Worm (Caenorhabditis elegans) whole organism, L1 larva: ENCODE results near the gene pccb-1.
A peak's percentile ranks its signal among the peaks of the same experiment; 100 is the strongest.

Source experiments
- Y116A8C.19 ChIP-seq: sonication (generic microtip); optimal IDR thresholded peaks from 2 replicates; lab custom pipeline; 2016; ENCODE audit warnings: missing compliant biosample characterization, missing genetic modification characterization, borderline replicate concordance
- aha-1 ChIP-seq: fragments of 150-350 bp; optimal IDR thresholded peaks from 2 replicates; lab custom pipeline; 2014; ENCODE audit warnings: missing biosample characterization, missing genetic modification characterization
- blmp-1 ChIP-seq: fragments of 150-350 bp; optimal IDR thresholded peaks from 2 replicates; lab custom pipeline; 2014; ENCODE audit warnings: missing biosample characterization, missing genetic modification characterization
- ceh-63 ChIP-seq: fragments of 200-800 bp; sonication (Bioruptor generic); optimal IDR thresholded peaks from 2 replicates; lab custom pipeline; 2018; ENCODE audit warnings: mild to moderate bottlenecking, missing genetic modification characterization, missing compliant biosample characterization
- ceh-90 ChIP-seq: sonication (generic microtip); optimal IDR thresholded peaks from 2 replicates; lab custom pipeline; 2016; ENCODE audit warnings: missing genetic modification characterization, missing compliant biosample characterization
- efl-1 ChIP-seq, 4 experiments: fragments of 150-350 bp; optimal IDR thresholded peaks in 3 of 4; peaks in 1 of 4; 1 replicate in 1 of 4; 2 replicates in 3 of 4; lab custom pipeline; 2014; ENCODE audit warnings: missing biosample characterization in 2 of 4, missing genetic modification characterization in 2 of 4, missing genetic modification reagents in 2 of 4
- egl-13 ChIP-seq: sonication (generic microtip); optimal IDR thresholded peaks from 2 replicates; lab custom pipeline; 2016; ENCODE audit warnings: missing genotype, missing genetic modification reagents, missing genetic modification characterization, missing compliant biosample characterization
- elt-2 ChIP-seq: sonication (generic microtip); optimal IDR thresholded peaks from 2 replicates; lab custom pipeline; 2016; ENCODE audit warnings: missing genetic modification characterization, mild to moderate bottlenecking, inconsistent platforms, missing compliant biosample characterization, missing genetic modification reagents
- elt-3 ChIP-seq, 6 experiments: fragments of 150-350 bp in 1 of 6; sonication (generic microtip); optimal IDR thresholded peaks; 2 replicates each; lab custom pipeline; 2017 to 2018; ENCODE audit warnings: missing biosample characterization in 6 of 6, missing genetic modification characterization in 6 of 6, inconsistent platforms in 1 of 6
- fkh-4 ChIP-seq: sonication (generic microtip); optimal IDR thresholded peaks from 2 replicates; lab custom pipeline; 2016; ENCODE audit warnings: missing compliant biosample characterization, missing genetic modification characterization, borderline replicate concordance
- lin-14 ChIP-seq: fragments of 200-800 bp; sonication (Bioruptor generic); optimal IDR thresholded peaks from 2 replicates; lab custom pipeline; 2018; ENCODE audit warnings: mild to moderate bottlenecking, missing genetic modification characterization, moderate library complexity, missing compliant biosample characterization
- lin-35 ChIP-seq, 2 experiments: fragments of 150-350 bp; optimal IDR thresholded peaks; 2 replicates each; lab custom pipeline; 2014; ENCODE audit warnings: missing biosample characterization in 2 of 2, missing genetic modification characterization in 2 of 2, missing genetic modification reagents in 2 of 2
- lin-39 ChIP-seq: fragments of 150-350 bp; optimal IDR thresholded peaks from 2 replicates; lab custom pipeline; 2014; ENCODE audit warnings: missing biosample characterization, missing genetic modification reagents, missing genetic modification characterization
- lir-3 ChIP-seq: sonication (generic microtip); optimal IDR thresholded peaks from 2 replicates; lab custom pipeline; 2016; ENCODE audit warnings: mild to moderate bottlenecking, missing genetic modification characterization, moderate library complexity, missing compliant biosample characterization; ENCODE audit not compliant: poor library complexity
- lsy-2 ChIP-seq, 2 experiments: fragments of 150-350 bp; optimal IDR thresholded peaks; 2 replicates each; lab custom pipeline; 2014; ENCODE audit warnings: missing biosample characterization in 2 of 2, missing genetic modification characterization in 2 of 2
- mab-9 ChIP-seq: fragments of 200-800 bp; sonication (Bioruptor generic); IDR thresholded peaks from 2 replicates; pipeline ENCODE4 v1.3.6; 2022; ENCODE audit warnings: missing genetic modification reagents, missing genetic modification characterization, missing compliant biosample characterization
- mdl-1 ChIP-seq, 2 experiments: fragments of 150-350 bp; optimal IDR thresholded peaks; 2 replicates each; lab custom pipeline; 2014 to 2017; ENCODE audit warnings: missing biosample characterization in 2 of 2, missing genetic modification characterization in 2 of 2, inconsistent platforms in 1 of 2
- mep-1 ChIP-seq: fragments of 150-350 bp; optimal IDR thresholded peaks from 2 replicates; lab custom pipeline; 2014; ENCODE audit warnings: missing biosample characterization, missing genetic modification characterization
- nhr-11 ChIP-seq: fragments of 150-350 bp; optimal IDR thresholded peaks from 2 replicates; lab custom pipeline; 2014; ENCODE audit warnings: missing biosample characterization, missing genetic modification characterization
- nhr-12 ChIP-seq: sonication (generic microtip); optimal IDR thresholded peaks from 2 replicates; lab custom pipeline; 2017; ENCODE audit warnings: missing biosample characterization, missing genetic modification characterization
- nhr-19 ChIP-seq: fragments of 200-800 bp; sonication (Bioruptor generic); conservative IDR thresholded peaks from 2 replicates; pipeline ENCODE4 v1.3.6; 2022; ENCODE audit warnings: missing genetic modification characterization, missing compliant biosample characterization
- nhr-20 ChIP-seq: sonication (generic microtip); optimal IDR thresholded peaks from 2 replicates; lab custom pipeline; 2016; ENCODE audit warnings: mild to moderate bottlenecking, missing genetic modification characterization, missing compliant biosample characterization
- nhr-47 ChIP-seq: sonication (generic microtip); optimal IDR thresholded peaks from 2 replicates; lab custom pipeline; 2016; ENCODE audit warnings: mild to moderate bottlenecking, missing genetic modification characterization, moderate library complexity, missing compliant biosample characterization
- nhr-71 ChIP-seq: sonication (generic microtip); optimal IDR thresholded peaks from 2 replicates; lab custom pipeline; 2016; ENCODE audit warnings: mild to moderate bottlenecking, missing genetic modification characterization, moderate library complexity, missing compliant biosample characterization
- nhr-85 ChIP-seq: sonication (generic microtip); peaks from one replicate; lab custom pipeline; 2016; ENCODE audit warnings: missing genetic modification characterization, inconsistent platforms, missing compliant biosample characterization
- pag-3 ChIP-seq: sonication (generic microtip); optimal IDR thresholded peaks from 2 replicates; lab custom pipeline; 2017; ENCODE audit warnings: missing genetic modification characterization, mild to moderate bottlenecking, missing compliant biosample characterization, antibody characterized with exemption, borderline replicate concordance; ENCODE audit not compliant: insufficient read depth
- pax-3 ChIP-seq: fragments of 200-800 bp; sonication (Bioruptor generic); optimal IDR thresholded peaks from 2 replicates; lab custom pipeline; 2018; ENCODE audit warnings: mild to moderate bottlenecking, missing genetic modification characterization, moderate library complexity, missing compliant biosample characterization
- pqm-1 ChIP-seq: sonication (generic microtip); optimal IDR thresholded peaks from 3 replicates; lab custom pipeline; 2017; ENCODE audit warnings: missing biosample characterization, missing genetic modification characterization
- rnt-1 ChIP-seq: sonication (generic microtip); optimal IDR thresholded peaks from 2 replicates; lab custom pipeline; 2016; ENCODE audit warnings: mild to moderate bottlenecking, missing genetic modification characterization, moderate library complexity, missing compliant biosample characterization
- skn-1 ChIP-seq: fragments of 150-350 bp; optimal IDR thresholded peaks from 2 replicates; lab custom pipeline; 2014; ENCODE audit warnings: missing biosample characterization, missing genetic modification characterization
- snu-23 ChIP-seq: sonication (generic microtip); optimal IDR thresholded peaks from 2 replicates; lab custom pipeline; 2016; ENCODE audit warnings: missing genetic modification characterization, missing compliant biosample characterization
- swsn-7 ChIP-seq: sonication (generic microtip); optimal IDR thresholded peaks from 2 replicates; lab custom pipeline; 2016; ENCODE audit warnings: missing genetic modification characterization, missing compliant biosample characterization
- tbx-2 ChIP-seq: sonication (generic microtip); optimal IDR thresholded peaks from 2 replicates; lab custom pipeline; 2016; ENCODE audit warnings: missing genetic modification characterization, missing compliant biosample characterization
- tlp-1 ChIP-seq: fragments of 150-350 bp; optimal IDR thresholded peaks from 2 replicates; lab custom pipeline; 2014; ENCODE audit warnings: missing biosample characterization, missing genetic modification characterization
- unc-130 ChIP-seq: fragments of 150-350 bp; optimal IDR thresholded peaks from 2 replicates; lab custom pipeline; 2017; ENCODE audit warnings: missing biosample characterization, missing genetic modification characterization, inconsistent platforms
- unc-62 ChIP-seq: fragments of 150-350 bp; optimal IDR thresholded peaks from 2 replicates; lab custom pipeline; 2014; ENCODE audit warnings: missing biosample characterization, missing genetic modification reagents, missing genetic modification characterization
- unc-98 ChIP-seq: fragments of 200-800 bp; sonication (Bioruptor generic); IDR thresholded peaks from 2 replicates; pipeline ENCODE4 v1.3.6; 2022; ENCODE audit warnings: missing genetic modification characterization, missing compliant biosample characterization
- xbp-1 ChIP-seq: sonication (generic microtip); optimal IDR thresholded peaks from 2 replicates; lab custom pipeline; 2016; ENCODE audit warnings: missing genetic modification characterization, missing compliant biosample characterization
- ztf-4 ChIP-seq: fragments of 150-350 bp; optimal IDR thresholded peaks from 2 replicates; lab custom pipeline; 2014; ENCODE audit warnings: missing biosample characterization, missing genetic modification characterization

The pccb-1 gene

DNA sequence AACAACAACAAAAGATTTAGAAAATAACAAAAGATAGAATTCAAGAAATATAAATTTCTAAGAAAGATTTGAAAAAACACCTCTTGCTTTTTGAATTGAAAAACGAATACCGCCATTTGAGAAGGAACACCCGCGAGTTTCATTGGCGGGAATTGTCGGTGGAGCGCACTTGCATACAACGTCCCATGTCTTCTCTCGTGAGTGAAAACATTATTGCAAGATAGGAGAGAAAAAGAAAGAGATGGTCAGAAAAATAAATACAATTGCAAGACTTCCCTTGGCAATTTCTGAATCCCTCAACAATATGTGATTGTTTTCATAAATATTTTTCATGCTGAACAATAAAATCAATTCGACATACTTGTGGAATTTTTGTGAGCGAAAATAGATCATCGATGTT lies 16.8 kb downstream of the pccb-1 start, which contains the start of gene K10B3.5 (continued):
- TF ChIP-seq ceh-90 (tag; lab: Kevin White, UChicago) (no peak), skn-1 (tag; lab: Kevin White, UChicago) (peak; percentile 48), efl-1 (optimal IDR thresholded peaks at IDR 0.05; lab: Kevin White, UChicago) (peak; percentile 63 to 86), efl-1 (GFP tag; optimal IDR thresholded peaks at IDR 0.05 in 1 of 2; lab: Kevin White, UChicago) (peak; percentile 76 to 94), mep-1 (tag; lab: Kevin White, UChicago) (peak; percentile 82)

DNA sequence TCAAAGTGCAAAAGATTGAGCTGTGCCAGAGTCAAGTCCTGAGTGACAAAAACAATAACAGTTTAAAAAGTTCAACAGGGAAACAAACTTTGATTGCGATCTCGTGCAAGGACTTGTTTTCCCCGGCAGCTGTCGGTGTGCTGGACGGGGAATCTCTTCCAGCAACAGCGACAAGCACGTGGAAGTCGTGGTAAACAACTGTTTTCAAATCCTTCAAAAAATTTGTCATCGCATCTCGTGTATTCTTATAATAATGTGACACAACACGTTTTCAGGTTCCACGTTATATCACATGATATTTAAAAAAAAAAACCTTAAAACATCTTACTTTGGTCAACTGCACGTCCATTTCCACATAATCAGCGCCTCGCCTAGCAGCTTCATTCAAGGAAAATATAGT lies 19.3 kb downstream of the pccb-1 start:
- TF ChIP-seq unc-98 (GFP tag; lab: Robert Waterston, UW) = peak; percentile 17; the same call in 1 of the 2 replicates
- no peak for TF ChIP-seq pag-3
- no peak for TF ChIP-seq efl-1 (optimal IDR thresholded peaks at IDR 0.05; lab: Kevin White, UChicago)
- peak in 1 of 2 experiments; percentile 88 for TF ChIP-seq efl-1 (GFP tag; optimal IDR thresholded peaks at IDR 0.05 in 1 of 2; lab: Kevin White, UChicago)
- peak; percentile 32 for TF ChIP-seq nhr-47 (tag; lab: Kevin White, UChicago)
- peak; percentile 84 for TF ChIP-seq rnt-1 (tag; lab: Kevin White, UChicago)
- TF ChIP-seq snu-23 = peak; percentile 38
- peak; percentile 76 for TF ChIP-seq nhr-19 (GFP tag; lab: Robert Waterston, UW)
- TF ChIP-seq blmp-1 (tag; lab: Kevin White, UChicago) = no peak
- TF ChIP-seq elt-3 (tag; optimal IDR thresholded peaks at IDR 0.05; lab: Kevin White, UChicago) = no peak
- TF ChIP-seq tlp-1 (tag; lab: Kevin White, UChicago) = no peak
- TF ChIP-seq xbp-1 (tag; lab: Kevin White, UChicago) = no peak
- TF ChIP-seq unc-130 (tag; lab: Kevin White, UChicago) = peak; percentile 89
- no peak for TF ChIP-seq pqm-1 (tag; lab: Kevin White, UChicago)
- peak in 1 of 2 experiments; percentile 79 for TF ChIP-seq mdl-1 (tag; optimal IDR thresholded peaks at IDR 0.05; lab: Kevin White, UChicago)
- peak; percentile 44 for TF ChIP-seq ztf-4
- no peak for TF ChIP-seq unc-62 (GFP tag; lab: Kevin White, UChicago)
- TF ChIP-seq nhr-11 (tag; lab: Kevin White, UChicago) = no peak
- no peak for TF ChIP-seq pax-3 (tag; lab: Kevin White, UChicago)
- peak; percentile 33 to 59 for TF ChIP-seq lsy-2 (tag; optimal IDR thresholded peaks at IDR 0.05; lab: Kevin White, UChicago)
- no peak for TF ChIP-seq nhr-12 (tag; lab: Kevin White, UChicago)
- peak; percentile 5 for TF ChIP-seq swsn-7 (tag; lab: Kevin White, UChicago)
- TF ChIP-seq tbx-2 (tag; lab: Kevin White, UChicago) = peak; percentile 33
- peak; percentile 81 for TF ChIP-seq nhr-71 (tag; lab: Kevin White, UChicago)
- peak; percentile 55 for TF ChIP-seq lir-3 (tag; lab: Kevin White, UChicago)
- TF ChIP-seq lin-14 (GFP tag; lab: Kevin White, UChicago) = peak; percentile 81
- peak; percentile 7 to 16 for TF ChIP-seq lin-35 (GFP tag; optimal IDR thresholded peaks at IDR 0.05; lab: Kevin White, UChicago)
- TF ChIP-seq lin-39 (tag; lab: Kevin White, UChicago) = no peak
- TF ChIP-seq fkh-4 (tag; lab: Kevin White, UChicago) = no peak
- no peak for TF ChIP-seq Y116A8C.19 (tag; lab: Kevin White, UChicago)
- TF ChIP-seq aha-1 (tag; lab: Kevin White, UChicago) = no peak
- TF ChIP-seq nhr-20 = peak; percentile 54
- TF ChIP-seq mab-9 (GFP tag; lab: Robert Waterston, UW) = no peak

DNA sequence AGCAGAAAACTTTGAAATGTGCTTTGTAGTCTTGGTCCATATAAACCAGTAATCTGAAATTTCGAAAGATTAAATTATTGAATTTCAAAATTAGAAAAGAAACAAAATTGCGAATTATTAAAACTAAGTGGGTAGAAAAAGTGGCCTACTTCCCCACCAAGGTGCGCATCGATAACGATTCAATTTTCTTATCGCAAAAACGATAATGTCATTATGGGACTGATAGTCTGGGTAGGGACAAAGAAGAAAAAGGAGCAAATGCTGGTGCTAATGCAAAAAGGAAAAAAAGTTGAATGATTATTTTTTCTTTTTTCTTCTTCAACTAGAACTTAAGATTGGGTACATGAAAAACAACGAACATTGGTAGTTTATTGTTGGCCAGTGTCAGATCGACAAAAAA lies 21.2 kb downstream of the pccb-1 start, which contains the start of gene gpcp-1:
Gene gpcp-1, minus strand, starts transcription at position 53 of the 400 bp plus-strand sequence.
- TF ChIP-seq ceh-63 (GFP tag; lab: Kevin White, UChicago) (no peak), elt-2 (tag; lab: Kevin White, UChicago) (peak; percentile 75), lir-3 (tag; lab: Kevin White, UChicago) (no peak), lin-39 (tag; lab: Kevin White, UChicago) (no peak), egl-13 (tag; lab: Kevin White, UChicago) (no peak), nhr-85 (tag; lab: Kevin White, UChicago) (no peak), efl-1 (optimal IDR thresholded peaks at IDR 0.05; lab: Kevin White, UChicago) (no peak), efl-1 (GFP tag; optimal IDR thresholded peaks at IDR 0.05 in 1 of 2; lab: Kevin White, UChicago) (peak in 1 of 2 experiments; percentile 64), nhr-71 (tag; lab: Kevin White, UChicago) (no peak)
- TF ChIP-seq, all 84 proteins: peak for 2
